Fruit fly (Drosophila melanogaster) whole organism, embryonic: Measurements from ENCODE around the gene Gga.
A peak's percentile ranks its signal among the peaks of the same experiment; 100 is the strongest.

Experiments
- Atf3 ChIP-seq: fragments of 200-800 bp; sonication (Bioruptor generic); optimal IDR thresholded peaks from 3 replicates; lab custom pipeline; 2016; ENCODE audit warnings: missing biosample characterization, missing genetic modification characterization
- Blimp-1 ChIP-seq: fragments of 200-800 bp; sonication (Bioruptor generic); optimal IDR thresholded peaks from 3 replicates; lab custom pipeline; 2018; ENCODE audit warnings: missing biosample characterization, missing genetic modification characterization, mild to moderate bottlenecking, moderate library complexity, missing genetic modification reagents
- C15 ChIP-seq: fragments of 200-800 bp; sonication (Bioruptor generic); IDR thresholded peaks from 3 replicates; pipeline ENCODE4 v1.3.6; 2022; ENCODE audit warnings: missing biosample characterization, missing genetic modification characterization
- CG10565 ChIP-seq: fragments of 200-800 bp; sonication (Bioruptor generic); optimal IDR thresholded peaks from 3 replicates; lab custom pipeline; 2016; ENCODE audit warnings: missing biosample characterization, mild to moderate bottlenecking, missing genetic modification characterization
- CG11085 ChIP-seq: fragments of 200-800 bp; sonication (Bioruptor generic); IDR thresholded peaks from 2 replicates; pipeline ENCODE4 v1.3.6; 2022; ENCODE audit warnings: missing biosample characterization, missing genetic modification characterization
- CG13424 ChIP-seq: fragments of 200-800 bp; sonication (Bioruptor generic); optimal IDR thresholded peaks from 2 replicates; lab custom pipeline; 2019; ENCODE audit warnings: missing biosample characterization, mild to moderate bottlenecking, missing genetic modification characterization, moderate library complexity
- CG14965 ChIP-seq: fragments of 200-800 bp; sonication (Bioruptor generic); optimal IDR thresholded peaks from 2 replicates; lab custom pipeline; 2016; ENCODE audit warnings: missing biosample characterization, missing genetic modification characterization, borderline replicate concordance
- CG1647 ChIP-seq: fragments of 200-800 bp; sonication (Bioruptor generic); optimal IDR thresholded peaks from 3 replicates; lab custom pipeline; 2016; ENCODE audit warnings: missing biosample characterization, missing genetic modification characterization
- CG17359 ChIP-seq: fragments of 200-800 bp; sonication (Bioruptor generic); optimal IDR thresholded peaks from 3 replicates; lab custom pipeline; 2018; ENCODE audit warnings: missing biosample characterization, mild to moderate bottlenecking, missing genetic modification characterization, moderate library complexity
- CG17568 ChIP-seq: fragments of 200-800 bp; sonication (Bioruptor generic); optimal IDR thresholded peaks from 2 replicates; lab custom pipeline; 2018; ENCODE audit warnings: missing biosample characterization, mild to moderate bottlenecking, missing genetic modification characterization, moderate library complexity
- CG18764 ChIP-seq: fragments of 200-800 bp; sonication (Bioruptor generic); optimal IDR thresholded peaks from 3 replicates; lab custom pipeline; 2016; ENCODE audit warnings: missing biosample characterization, missing genetic modification characterization
- CG5180 ChIP-seq: fragments of 200-800 bp; sonication (Bioruptor generic); optimal IDR thresholded peaks from 3 replicates; lab custom pipeline; 2017; ENCODE audit warnings: missing biosample characterization, missing genetic modification characterization, mild to moderate bottlenecking, moderate library complexity, missing genetic modification reagents
- CG9797 ChIP-seq: fragments of 200-800 bp; sonication (Bioruptor generic); optimal IDR thresholded peaks from 3 replicates; lab custom pipeline; 2018; ENCODE audit warnings: missing biosample characterization, mild to moderate bottlenecking, missing genetic modification characterization
- CkIIα-i1 ChIP-seq: fragments of 200-800 bp; sonication (Bioruptor generic); IDR thresholded peaks from 2 replicates; pipeline ENCODE4 v1.3.6; 2022; ENCODE audit warnings: missing biosample characterization, missing genetic modification characterization
- Dek ChIP-seq: fragments of 200-800 bp; sonication (Bioruptor generic); optimal IDR thresholded peaks from 3 replicates; lab custom pipeline; 2019; ENCODE audit warnings: missing biosample characterization, mild to moderate bottlenecking, missing genetic modification characterization, moderate library complexity
- ERR ChIP-seq: fragments of 200-800 bp; sonication (Bioruptor generic); optimal IDR thresholded peaks from 2 replicates; lab custom pipeline; 2016; ENCODE audit warnings: missing biosample characterization, missing genetic modification characterization
- Ets97D ChIP-seq: fragments of 200-800 bp; sonication (Bioruptor generic); optimal IDR thresholded peaks from 3 replicates; lab custom pipeline; 2016; ENCODE audit warnings: missing biosample characterization, missing genetic modification characterization
- Hmx ChIP-seq: fragments of 200-800 bp; sonication (Bioruptor generic); optimal IDR thresholded peaks from 2 replicates; lab custom pipeline; 2016; ENCODE audit warnings: missing biosample characterization, missing genetic modification characterization
- Hr3 ChIP-seq: fragments of 200-800 bp; sonication (Bioruptor generic); optimal IDR thresholded peaks from 3 replicates; lab custom pipeline; 2016; ENCODE audit warnings: missing biosample characterization, missing genetic modification characterization
- Max ChIP-seq: fragments of 200-800 bp; sonication (Bioruptor generic); optimal IDR thresholded peaks from 2 replicates; lab custom pipeline; 2016; ENCODE audit warnings: missing biosample characterization, mild to moderate bottlenecking, missing genetic modification characterization
- NfI ChIP-seq: fragments of 200-800 bp; sonication (Bioruptor generic); optimal IDR thresholded peaks from 3 replicates; lab custom pipeline; 2018; ENCODE audit warnings: missing biosample characterization, mild to moderate bottlenecking, missing genetic modification characterization, moderate library complexity
- Optix ChIP-seq: fragments of 200-800 bp; sonication (Bioruptor generic); IDR thresholded peaks from 3 replicates; pipeline ENCODE4 v1.3.6; 2022; ENCODE audit warnings: missing biosample characterization, missing genetic modification characterization
- Ptx1 ChIP-seq: fragments of 200-800 bp; sonication (Bioruptor generic); IDR thresholded peaks from 2 replicates; pipeline ENCODE4 v1.3.6; 2022; ENCODE audit warnings: missing biosample characterization, missing genetic modification characterization
- TFAM ChIP-seq: fragments of 200-800 bp; sonication (Bioruptor generic); optimal IDR thresholded peaks from 2 replicates; lab custom pipeline; 2017; ENCODE audit warnings: missing biosample characterization, missing genetic modification characterization, inconsistent platforms
- ap ChIP-seq: fragments of 200-800 bp; sonication (Bioruptor generic); IDR thresholded peaks from 2 replicates; pipeline ENCODE4 v1.3.6; 2022; ENCODE audit warnings: missing biosample characterization, missing genetic modification characterization
- ato ChIP-seq: fragments of 200-800 bp; sonication (Bioruptor generic); IDR thresholded peaks from 2 replicates; pipeline ENCODE4 v1.3.6; 2022; ENCODE audit warnings: missing biosample characterization, missing genetic modification characterization; ENCODE audit not compliant: partially characterized antibody
- cas ChIP-seq: fragments of 200-800 bp; sonication (Bioruptor generic); IDR thresholded peaks from 2 replicates; pipeline ENCODE4 v1.3.6; 2022; ENCODE audit warnings: missing biosample characterization, missing genetic modification characterization
- cato ChIP-seq: fragments of 200-800 bp; sonication (Bioruptor generic); optimal IDR thresholded peaks from 2 replicates; lab custom pipeline; 2016; ENCODE audit warnings: missing biosample characterization, missing genetic modification characterization, borderline replicate concordance
- cg ChIP-seq: fragments of 200-800 bp; sonication (Bioruptor generic); optimal IDR thresholded peaks from 3 replicates; lab custom pipeline; 2019; ENCODE audit warnings: missing biosample characterization, mild to moderate bottlenecking, missing genetic modification characterization, moderate library complexity
- chm ChIP-seq: fragments of 200-800 bp; sonication (Bioruptor generic); IDR thresholded peaks from 2 replicates; pipeline ENCODE4 v1.3.6; 2022; ENCODE audit warnings: missing biosample characterization, missing genetic modification characterization
- corto ChIP-seq: fragments of 200-800 bp; sonication (Bioruptor generic); optimal IDR thresholded peaks from 2 replicates; lab custom pipeline; 2016; ENCODE audit warnings: missing biosample characterization, mild to moderate bottlenecking, missing genetic modification characterization, moderate library complexity
- crc ChIP-seq: fragments of 200-800 bp; sonication (Bioruptor generic); optimal IDR thresholded peaks from 2 replicates; lab custom pipeline; 2016; ENCODE audit warnings: missing biosample characterization, missing genetic modification characterization
- da ChIP-seq: fragments of 200-800 bp; sonication (Bioruptor generic); optimal IDR thresholded peaks from 2 replicates; lab custom pipeline; 2016; ENCODE audit warnings: missing biosample characterization, missing genetic modification characterization
- esg ChIP-seq: fragments of 200-800 bp; sonication (Bioruptor generic); conservative IDR thresholded peaks from 2 replicates; pipeline ENCODE4 v1.3.6; 2022; ENCODE audit warnings: missing biosample characterization, missing genetic modification characterization
- gfzf ChIP-seq: fragments of 200-800 bp; sonication (Bioruptor generic); optimal IDR thresholded peaks from 2 replicates; lab custom pipeline; 2016; ENCODE audit warnings: missing biosample characterization, mild to moderate bottlenecking, missing genetic modification characterization, moderate library complexity
- hbn ChIP-seq: fragments of 200-800 bp; sonication (Bioruptor generic); IDR thresholded peaks from 2 replicates; pipeline ENCODE4 v1.3.6; 2022; ENCODE audit warnings: missing biosample characterization, missing genetic modification characterization; ENCODE audit not compliant: partially characterized antibody
- nom ChIP-seq: fragments of 200-800 bp; sonication (Bioruptor generic); optimal IDR thresholded peaks from 2 replicates; lab custom pipeline; 2017; ENCODE audit warnings: missing biosample characterization, missing genetic modification characterization, mild to moderate bottlenecking, moderate library complexity, missing genetic modification reagents
- onecut ChIP-seq: fragments of 200-800 bp; sonication (Bioruptor generic); IDR thresholded peaks from 2 replicates; pipeline ENCODE4 v1.3.6; 2022; ENCODE audit warnings: missing biosample characterization, missing genetic modification characterization
- phol ChIP-seq: fragments of 200-800 bp; sonication (Bioruptor generic); optimal IDR thresholded peaks from 3 replicates; lab custom pipeline; 2018; ENCODE audit warnings: missing biosample characterization, mild to moderate bottlenecking, missing genetic modification characterization, moderate library complexity
- repo ChIP-seq: fragments of 200-800 bp; sonication (Bioruptor generic); optimal IDR thresholded peaks from 2 replicates; lab custom pipeline; 2016; ENCODE audit warnings: missing biosample characterization, missing genetic modification characterization
- sc ChIP-seq, 3 experiments: fragments of >200 bp in 2 of 3; fragments of 200-800 bp in 1 of 3; sonication (Bioruptor generic) in 1 of 3; optimal IDR thresholded peaks; 2 replicates in 2 of 3; 3 replicates in 1 of 3; lab custom pipeline; 2017; ENCODE audit warnings: mild to moderate bottlenecking in 1 of 3, missing biosample characterization in 1 of 3, missing genetic modification characterization in 1 of 3, missing genetic modification reagents in 1 of 3
- sens ChIP-seq: fragments of 200-800 bp; sonication (Bioruptor generic); peaks from one replicate; lab custom pipeline; 2016; ENCODE audit warnings: missing biosample characterization, missing genetic modification characterization
- seq ChIP-seq: fragments of 200-800 bp; sonication (Bioruptor generic); IDR thresholded peaks from 2 replicates; pipeline ENCODE4 v1.3.6; 2022; ENCODE audit warnings: missing biosample characterization, missing genetic modification characterization
- ssp ChIP-seq: fragments of 200-800 bp; sonication (Bioruptor generic); IDR thresholded peaks from 2 replicates; pipeline ENCODE4 v1.3.6; 2022; ENCODE audit warnings: missing biosample characterization, missing genetic modification characterization
- stc ChIP-seq: fragments of 200-800 bp; sonication (Bioruptor generic); IDR thresholded peaks from 2 replicates; pipeline ENCODE4 v1.3.6; 2022; ENCODE audit warnings: missing biosample characterization, missing genetic modification characterization
- tin ChIP-seq: fragments of 200-800 bp; sonication (Bioruptor generic); optimal IDR thresholded peaks from 3 replicates; lab custom pipeline; 2016; ENCODE audit warnings: missing biosample characterization, missing genetic modification characterization
- tna ChIP-seq: fragments of 200-800 bp; sonication (Bioruptor generic); IDR thresholded peaks from 2 replicates; pipeline ENCODE4 v1.3.6; 2022; ENCODE audit warnings: missing biosample characterization, missing genetic modification characterization; ENCODE audit not compliant: partially characterized antibody
- trem ChIP-seq: fragments of 200-800 bp; optimal IDR thresholded peaks from 3 replicates; lab custom pipeline; 2019; ENCODE audit warnings: missing biosample characterization, mild to moderate bottlenecking, missing genetic modification characterization, moderate library complexity
- vfl ChIP-seq: fragments of 200-800 bp; sonication (Bioruptor generic); optimal IDR thresholded peaks from 2 replicates; lab custom pipeline; 2016; ENCODE audit warnings: missing biosample characterization, missing genetic modification characterization
- yki ChIP-seq: fragments of >200 bp; optimal IDR thresholded peaks from 3 replicates; lab custom pipeline; 2018

The Gga gene

DNA sequence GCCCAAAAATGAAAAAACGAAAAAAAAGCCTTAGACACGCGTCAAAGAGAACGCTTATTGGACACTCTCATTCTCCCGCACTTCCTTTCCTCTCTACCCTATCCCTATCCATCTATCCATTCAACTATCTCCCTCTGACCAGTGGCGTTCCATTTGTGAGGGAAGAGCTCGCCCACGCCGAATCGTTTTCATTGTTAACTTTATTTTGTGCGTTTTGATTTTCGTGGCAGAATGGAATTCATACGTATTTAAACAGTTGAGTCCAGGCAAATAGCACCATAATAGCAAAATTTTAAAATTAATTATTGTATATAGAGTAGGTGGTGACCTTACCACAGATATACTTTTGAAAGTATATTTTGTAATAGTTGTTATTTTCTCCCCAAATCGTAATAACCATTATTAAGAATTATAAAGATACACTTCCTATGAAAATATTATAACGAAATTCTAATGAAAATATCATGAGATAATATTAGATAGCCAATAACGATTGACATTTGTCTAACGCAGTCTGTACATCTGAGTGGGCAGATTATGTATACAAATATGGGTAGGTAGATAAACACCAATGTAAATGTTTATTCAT lies 40.4 kb downstream of the Gga start (continued):
- TF ChIP-seq ssp (GFP tag; lab: Robert Waterston, UW) (no peak), seq (GFP tag; lab: Robert Waterston, UW) (peak; percentile 63), Hmx (GFP tag; lab: Kevin White, UChicago) (peak; percentile 36), TFAM (no peak), ap (GFP tag; lab: Robert Waterston, UW) (0 out of 2 replicates have a peak, but pooled peaks have one; percentile 33), ato (GFP tag; lab: Robert Waterston, UW) (no peak), sc (optimal IDR thresholded peaks at IDR 0.05; lab: Kevin White, UChicago) (no peak), sc (GFP tag; optimal IDR thresholded peaks at IDR 0.05; lab: Kevin White, UChicago) (no peak), da (GFP tag; lab: Kevin White, UChicago) (no peak), Dek (peak; percentile 90), C15 (GFP tag; lab: Robert Waterston, UW) (no peak), hbn (GFP tag; lab: Robert Waterston, UW) (no peak), ERR (GFP tag; lab: Kevin White, UChicago) (no peak), CG13424 (peak; percentile 79), CG17568 (GFP tag; lab: Kevin White, UChicago) (peak; percentile 50), cg (GFP tag; lab: Kevin White, UChicago) (no peak), sens (GFP tag; lab: Kevin White, UChicago) (peak; percentile 54), cas (GFP tag; lab: Robert Waterston, UW) (no peak), onecut (GFP tag; lab: Robert Waterston, UW) (peak; percentile 37), repo (GFP tag; lab: Kevin White, UChicago) (no peak), phol (peak; percentile 62), CG18764 (GFP tag; lab: Kevin White, UChicago) (no peak), Atf3 (no peak), tin (peak; percentile 6), crc (GFP tag; lab: Kevin White, UChicago) (no peak), CG9797 (no peak), Hr3 (GFP tag; lab: Kevin White, UChicago) (peak; percentile 45), CG10565 (GFP tag; lab: Kevin White, UChicago) (no peak), CG5180 (peak; percentile 19), CkIIα-i1 (GFP tag; lab: Robert Waterston, UW) (no peak), stc (GFP tag; lab: Robert Waterston, UW) (peak; percentile 53; the same call in 1 of the 2 replicates), yki (lab: Kevin White, UChicago) (no peak), NfI (GFP tag; lab: Kevin White, UChicago) (peak; percentile 73), Optix (GFP tag; lab: Robert Waterston, UW) (no peak), chm (peak; percentile 37; the same call in 1 of the 2 replicates), nom (GFP tag; lab: Kevin White, UChicago) (no peak), esg (GFP tag; lab: Robert Waterston, UW) (peak; percentile 53; the same call in 1 of the 2 replicates), Ets97D (GFP tag; lab: Kevin White, UChicago) (no peak), CG11085 (GFP tag; lab: Robert Waterston, UW) (no peak), Max (GFP tag; lab: Kevin White, UChicago) (peak; percentile 26), trem (no peak), Blimp-1 (GFP tag; lab: Kevin White, UChicago) (no peak), tna (GFP tag; lab: Robert Waterston, UW) (no peak), corto (GFP tag; lab: Kevin White, UChicago) (no peak), Ptx1 (GFP tag; lab: Robert Waterston, UW) (peak; percentile 70), vfl (no peak), cato (GFP tag; lab: Kevin White, UChicago) (no peak), CG14965 (GFP tag; lab: Kevin White, UChicago) (no peak), CG17359 (tag; lab: Kevin White, UChicago) (peak; percentile 76), CG1647 (GFP tag; lab: Kevin White, UChicago) (no peak), gfzf (GFP tag; lab: Kevin White, UChicago) (no peak)
